Worm (Caenorhabditis elegans): Measurements from ENCODE around the gene T27D12.6.

T27D12.6 gene

ce11 chrII:11802451-11802850 lies 32.9 kb upstream of the T27D12.6 start, which contains the start of gene F43G6.17:
Gene F43G6.17 (plus strand): TSS chrII:11802751.
- no peak for TF ChIP-seq unc-62 (GFP tag; optimal IDR thresholded peaks at IDR 0.05)
- TF ChIP-seq nhr-237 (tag; optimal IDR thresholded peaks at IDR 0.05): no peak
- no peak for TF ChIP-seq mls-2 (tag; optimal IDR thresholded peaks at IDR 0.05)
- TF ChIP-seq ces-1 (GFP tag; optimal IDR thresholded peaks at IDR 0.05): no peak
- no peak for TF ChIP-seq elt-3 (tag; optimal IDR thresholded peaks at IDR 0.05)
- no peak for TF ChIP-seq snpc-4 (tag; optimal IDR thresholded peaks at IDR 0.05)
- TF ChIP-seq ham-2 (GFP tag; optimal IDR thresholded peaks at IDR 0.05): no peak
- TF ChIP-seq zip-8 (tag; optimal IDR thresholded peaks at IDR 0.05): no peak
- TF ChIP-seq unc-39 (tag; optimal IDR thresholded peaks at IDR 0.05): no peak
- TF ChIP-seq mab-5 (tag; optimal IDR thresholded peaks at IDR 0.05): no peak
- no peak for TF ChIP-seq unc-120 (tag; optimal IDR thresholded peaks at IDR 0.05; ENCODE audit: poor library complexity, severe bottlenecking)
- no peak for TF ChIP-seq elt-1 (tag; optimal IDR thresholded peaks at IDR 0.05; ENCODE audit: borderline replicate concordance, insufficient read depth)
- TF ChIP-seq M03D4.4 (tag; optimal IDR thresholded peaks at IDR 0.05): no peak
- no peak for TF ChIP-seq nhr-28 (tag; optimal IDR thresholded peaks at IDR 0.05)
- no peak for TF ChIP-seq tbx-8 (GFP tag; optimal IDR thresholded peaks at IDR 0.05)

DNA sequence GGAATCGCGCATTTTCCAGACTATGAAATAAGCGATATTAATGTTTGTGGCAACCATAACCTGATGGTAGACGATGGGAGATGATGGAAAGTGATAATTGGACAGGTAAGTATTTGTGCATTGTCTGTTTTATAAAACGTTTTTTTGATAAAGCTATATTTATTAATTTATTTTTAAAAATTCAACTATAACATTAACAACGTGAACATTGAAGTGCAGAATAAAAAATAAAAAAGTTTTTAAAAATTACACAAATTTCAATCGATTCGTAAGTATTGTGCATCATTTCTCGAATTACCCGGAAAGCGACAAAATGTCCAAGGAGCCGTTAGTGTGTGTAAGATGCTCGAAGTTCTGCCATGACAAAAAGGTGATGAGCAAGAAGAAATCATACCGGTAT lies 29.1 kb upstream of the T27D12.6 start, which contains the start of gene jmjd-1.1:
jmjd-1.1 (plus strand) TSS at position 301 of the 400 bp plus-strand sequence.
- TF ChIP-seq bed-3 (GFP tag; optimal IDR thresholded peaks at IDR 0.05): no peak
- no peak for TF ChIP-seq lsy-2 (tag; optimal IDR thresholded peaks at IDR 0.05)
- no peak for TF ChIP-seq nhr-2 (tag; optimal IDR thresholded peaks at IDR 0.05)
- no peak for TF ChIP-seq blmp-1 (tag; optimal IDR thresholded peaks at IDR 0.05)
- TF ChIP-seq ceh-39 (tag; optimal IDR thresholded peaks at IDR 0.05): no peak
- no peak for TF ChIP-seq nhr-76 (tag; optimal IDR thresholded peaks at IDR 0.05)
- TF ChIP-seq ztf-11 (tag; optimal IDR thresholded peaks at IDR 0.05): no peak
- TF ChIP-seq elt-1 (tag; optimal IDR thresholded peaks at IDR 0.05; ENCODE audit: borderline replicate concordance, insufficient read depth): no peak
- TF ChIP-seq drap-1 (GFP tag; optimal IDR thresholded peaks at IDR 0.05): no peak
- no peak for TF ChIP-seq unc-120 (tag; optimal IDR thresholded peaks at IDR 0.05; ENCODE audit: poor library complexity, severe bottlenecking)
- TF ChIP-seq mab-5 (tag; optimal IDR thresholded peaks at IDR 0.05): no peak

- TF ChIP-seq ceh-43 (GFP tag; optimal IDR thresholded peaks at IDR 0.05) (no peak), nhr-237 (tag; optimal IDR thresholded peaks at IDR 0.05) (no peak), M03D4.4 (tag; optimal IDR thresholded peaks at IDR 0.05) (no peak), ztf-11 (tag; optimal IDR thresholded peaks at IDR 0.05) (no peak), mab-5 (tag; optimal IDR thresholded peaks at IDR 0.05) (no peak), nhr-76 (tag; optimal IDR thresholded peaks at IDR 0.05) (no peak), zip-8 (tag; optimal IDR thresholded peaks at IDR 0.05) (no peak), pha-4 (tag; optimal IDR thresholded peaks at IDR 0.05) (no peak), snpc-4 (tag; optimal IDR thresholded peaks at IDR 0.05) (no peak), unc-62 (GFP tag; optimal IDR thresholded peaks at IDR 0.05) (no peak), sem-2 (GFP tag; optimal IDR thresholded peaks at IDR 0.05) (no peak), flh-1 (GFP tag; optimal IDR thresholded peaks at IDR 0.05) (no peak), lin-13 (tag; optimal IDR thresholded peaks at IDR 0.05) (no peak), ceh-83 (GFP tag; optimal IDR thresholded peaks at IDR 0.05) (no peak), mls-2 (tag; optimal IDR thresholded peaks at IDR 0.05) (no peak), hlh-1 (tag; optimal IDR thresholded peaks at IDR 0.05) (no peak), unc-39 (tag; optimal IDR thresholded peaks at IDR 0.05) (no peak)
These were observed 26.3 kb upstream of the T27D12.6 start, which contains the start of gene F43G6.10 for ce11 chrII:11808979-11809378. Gene F43G6.10 (plus strand): TSS chrII:11809349.

DNA sequence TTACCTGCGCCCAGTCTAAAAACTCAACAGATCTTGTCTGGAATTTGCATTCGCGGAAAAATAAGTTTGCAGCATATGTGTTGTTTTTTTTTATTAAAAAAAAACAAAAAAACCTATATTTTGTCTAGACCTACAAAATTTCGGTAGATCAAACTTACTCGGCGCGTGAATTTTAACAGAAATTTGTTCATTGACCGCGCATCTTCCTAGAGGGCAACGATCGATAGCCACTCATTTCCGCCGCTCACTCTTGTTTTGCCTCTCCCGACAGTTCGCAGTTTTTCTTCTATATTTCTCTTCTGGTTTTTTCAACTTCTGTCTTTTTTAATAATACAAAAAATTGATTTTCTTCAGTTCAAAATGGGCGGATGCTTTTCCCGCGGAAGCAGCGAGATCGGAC lies 24.9 kb upstream of the T27D12.6 start, which contains the start of gene F43G6.7:
F43G6.7 (plus strand) TSS at position 355 of the 400 bp plus-strand sequence.
- TF ChIP-seq ceh-39 (tag; optimal IDR thresholded peaks at IDR 0.05): no peak
- TF ChIP-seq elt-3 (tag; optimal IDR thresholded peaks at IDR 0.05): no peak
- no peak for TF ChIP-seq ztf-11 (tag; optimal IDR thresholded peaks at IDR 0.05)
- no peak for TF ChIP-seq zip-8 (tag; optimal IDR thresholded peaks at IDR 0.05)
- TF ChIP-seq snpc-4 (tag; optimal IDR thresholded peaks at IDR 0.05): no peak
- TF ChIP-seq sem-2 (GFP tag; optimal IDR thresholded peaks at IDR 0.05): no peak
- TF ChIP-seq tbx-8 (GFP tag; optimal IDR thresholded peaks at IDR 0.05): no peak
- TF ChIP-seq mls-2 (tag; optimal IDR thresholded peaks at IDR 0.05): no peak
- no peak for TF ChIP-seq nhr-12 (tag; optimal IDR thresholded peaks at IDR 0.05)
- no peak for TF ChIP-seq nhr-237 (tag; optimal IDR thresholded peaks at IDR 0.05)
- no peak for TF ChIP-seq lin-13 (tag; optimal IDR thresholded peaks at IDR 0.05)
- TF ChIP-seq lsy-2 (tag; optimal IDR thresholded peaks at IDR 0.05): no peak
- no peak for TF ChIP-seq unc-120 (tag; optimal IDR thresholded peaks at IDR 0.05; ENCODE audit: poor library complexity, severe bottlenecking)
- TF ChIP-seq sptf-1 (tag; optimal IDR thresholded peaks at IDR 0.05): no peak
- no peak for TF ChIP-seq blmp-1 (tag; optimal IDR thresholded peaks at IDR 0.05)
- no peak for TF ChIP-seq ham-2 (GFP tag; optimal IDR thresholded peaks at IDR 0.05)
- TF ChIP-seq mep-1 (tag; optimal IDR thresholded peaks at IDR 0.05): no peak
- TF ChIP-seq mab-5 (tag; optimal IDR thresholded peaks at IDR 0.05): no peak
- no peak for TF ChIP-seq nhr-76 (tag; optimal IDR thresholded peaks at IDR 0.05)
- no peak for TF ChIP-seq unc-39 (tag; optimal IDR thresholded peaks at IDR 0.05)
